Worm (Caenorhabditis elegans): ENCODE data around the gene T02H6.4.

Gene T02H6.4

DNA sequence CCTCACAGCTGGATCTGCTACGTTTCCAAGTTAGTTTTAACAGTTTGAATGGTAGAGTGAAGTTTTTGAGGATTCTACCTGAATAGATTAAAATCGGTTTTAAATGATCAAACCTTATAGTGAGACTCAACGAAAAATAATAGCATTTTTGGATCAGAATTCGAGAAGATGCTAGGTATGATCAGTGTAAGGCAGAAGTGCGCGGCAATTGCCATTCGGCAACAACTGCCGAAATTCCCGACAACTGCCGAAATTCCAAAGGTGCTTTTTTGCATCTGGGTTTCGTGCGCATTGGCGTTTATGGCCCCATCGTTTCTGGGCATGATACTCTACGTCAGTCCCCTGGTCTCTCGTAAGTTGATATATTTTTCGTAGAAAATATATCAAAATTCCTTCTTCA is 6.4 kb upstream of the T02H6.4 start, which contains the start of gene T02H6.6:
T02H6.6 (plus strand) TSS at position 301 of the 400 bp plus-strand sequence.
- TF ChIP-seq him-1 (tag; optimal IDR thresholded peaks at IDR 0.05) (no peak), dao-5 (tag; optimal IDR thresholded peaks at IDR 0.05) (no peak), W03F9.2 (tag; optimal IDR thresholded peaks at IDR 0.05) (no peak)

DNA sequence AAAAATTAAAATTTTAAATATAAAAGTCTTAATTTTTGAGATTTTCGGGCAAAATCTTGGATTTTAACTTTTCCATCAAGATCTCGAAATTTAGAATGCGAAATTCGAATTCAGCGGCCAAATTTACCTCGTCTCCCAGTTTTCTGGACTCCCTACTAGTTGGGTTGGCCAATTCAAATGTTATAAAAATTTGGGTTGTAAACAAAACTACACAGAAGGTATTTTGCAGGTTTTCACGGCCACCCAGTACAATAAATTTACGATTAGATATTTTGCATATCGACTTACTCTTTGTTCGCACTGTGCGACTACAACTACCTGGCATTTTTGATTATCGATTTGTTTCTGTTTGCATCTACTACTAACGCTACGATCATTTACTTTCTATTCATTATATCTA is 5.0 kb upstream of the T02H6.4 start, which contains the start of gene T02H6.5:
T02H6.5 (plus strand) TSS at position 301 of the 400 bp plus-strand sequence.
- no peak for TF ChIP-seq him-1 (tag; optimal IDR thresholded peaks at IDR 0.05)
- TF ChIP-seq dao-5 (tag; optimal IDR thresholded peaks at IDR 0.05) = no peak
- TF ChIP-seq W03F9.2 (tag; optimal IDR thresholded peaks at IDR 0.05) = no peak

DNA sequence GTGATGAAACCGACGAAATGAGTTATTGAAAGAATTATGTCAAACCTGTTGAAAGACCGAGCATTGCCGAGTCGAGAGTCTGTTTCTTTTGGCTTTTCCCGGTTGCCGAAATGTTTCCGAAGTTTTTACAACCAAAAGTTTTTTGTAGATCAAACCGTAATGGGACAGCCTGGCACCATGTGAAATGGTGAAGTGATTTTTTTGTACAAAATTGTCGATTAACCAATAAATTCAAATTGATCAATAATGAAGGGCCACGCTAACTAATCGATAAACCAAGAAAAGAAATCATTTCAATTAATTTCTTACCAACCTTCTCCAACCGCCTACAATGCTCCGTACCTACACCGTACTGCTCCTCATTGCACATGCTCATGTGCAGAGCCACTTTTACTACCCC is 1.7 kb downstream of the T02H6.4 start, which contains the start of gene T02H6.3:
T02H6.3 (plus strand) TSS at position 301 of the 400 bp plus-strand sequence.
- no peak for TF ChIP-seq W03F9.2 (tag; optimal IDR thresholded peaks at IDR 0.05)
- TF ChIP-seq dao-5 (tag; optimal IDR thresholded peaks at IDR 0.05) = no peak
- TF ChIP-seq him-1 (tag; optimal IDR thresholded peaks at IDR 0.05) = no peak

DNA sequence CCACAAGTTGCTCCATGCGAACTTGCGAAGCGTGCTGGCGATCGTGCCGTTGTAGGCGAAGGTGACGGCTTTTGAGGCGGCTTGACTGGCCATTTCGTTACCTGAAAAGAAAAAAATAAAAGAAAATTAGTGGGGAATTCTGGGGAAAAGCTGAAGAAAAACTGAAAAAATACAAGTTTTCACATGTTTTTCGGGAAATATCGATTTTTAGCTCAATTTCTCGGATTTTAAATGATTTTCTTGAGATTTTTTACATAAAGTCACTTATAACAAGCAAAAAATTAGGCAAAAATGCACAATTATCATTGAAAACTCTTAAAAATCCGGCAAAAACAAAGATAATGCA is 11.1 kb downstream of the T02H6.4 start, which contains the start of gene T02H6.11:
T02H6.11 (minus strand) TSS at position 101 of the 346 bp plus-strand sequence.
- no peak for TF ChIP-seq W03F9.2 (tag; optimal IDR thresholded peaks at IDR 0.05)
- no peak for TF ChIP-seq dao-5 (tag; optimal IDR thresholded peaks at IDR 0.05)
- TF ChIP-seq him-1 (tag; optimal IDR thresholded peaks at IDR 0.05) = no peak

DNA sequence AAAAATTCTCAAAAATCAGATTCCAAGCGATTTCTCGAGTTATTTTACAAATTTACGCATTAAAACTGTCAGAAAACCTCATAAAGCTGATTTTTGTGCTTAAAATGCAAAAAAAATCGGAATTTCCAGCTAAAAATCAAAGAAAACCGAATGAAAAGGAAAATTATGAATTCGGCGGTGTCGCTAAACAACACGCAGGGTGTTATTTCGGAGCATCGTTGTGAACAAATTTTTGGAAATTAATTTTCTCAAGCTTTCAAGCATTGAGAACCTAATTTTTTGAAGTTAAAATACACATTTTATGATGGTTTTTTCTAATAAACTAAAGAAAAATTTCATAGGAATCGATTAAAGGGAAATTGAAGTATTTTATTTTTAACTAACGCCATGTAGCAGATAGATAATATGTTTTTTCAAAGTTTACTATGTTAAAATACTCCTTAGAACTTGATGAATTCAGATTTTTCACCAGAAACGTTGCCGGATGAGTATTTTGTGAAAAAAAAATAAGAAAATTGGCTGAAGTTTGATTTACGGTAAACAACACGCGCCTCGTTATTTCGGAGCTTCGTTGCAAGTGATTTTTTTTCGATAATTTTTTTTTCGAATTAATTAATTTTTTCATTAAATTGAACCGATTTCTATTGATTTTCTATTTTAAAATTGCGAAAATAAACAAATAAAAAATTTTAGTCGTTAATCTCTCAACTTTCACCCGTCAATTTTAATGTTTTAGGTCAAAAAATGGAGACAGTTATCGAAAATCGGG is 11.7 kb downstream of the T02H6.4 start, which contains the start of gene thoc-1:
thoc-1 (plus strand) TSS at position 737 of the 769 bp plus-strand sequence.
- TF ChIP-seq W03F9.2 (tag; optimal IDR thresholded peaks at IDR 0.05) (no peak), him-1 (tag; optimal IDR thresholded peaks at IDR 0.05) (no peak), dao-5 (tag; optimal IDR thresholded peaks at IDR 0.05) (no peak)

DNA sequence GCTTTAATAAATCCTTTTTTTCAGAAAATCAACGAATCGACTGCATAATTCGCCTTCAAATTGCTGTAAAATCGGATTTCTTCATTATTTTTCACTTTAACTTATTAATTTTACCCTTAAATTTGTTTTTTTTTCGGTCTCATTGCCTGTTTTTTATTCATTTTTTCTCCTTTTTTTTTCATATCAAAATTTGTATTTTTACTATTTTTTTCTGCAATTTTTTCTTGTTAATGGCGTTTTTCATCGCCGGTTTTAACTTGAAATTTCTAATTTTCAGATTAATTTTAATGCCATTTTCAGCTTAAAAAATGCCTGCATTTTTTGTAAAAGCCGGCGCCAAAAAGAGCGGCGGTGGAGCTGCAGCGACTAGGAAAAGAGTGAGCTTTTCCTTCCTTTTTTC is 19.2 kb downstream of the T02H6.4 start, which contains the start of gene T02H6.1:
T02H6.1 (plus strand) TSS at position 301 of the 400 bp plus-strand sequence.
- TF ChIP-seq him-1 (tag; optimal IDR thresholded peaks at IDR 0.05) = no peak

DNA sequence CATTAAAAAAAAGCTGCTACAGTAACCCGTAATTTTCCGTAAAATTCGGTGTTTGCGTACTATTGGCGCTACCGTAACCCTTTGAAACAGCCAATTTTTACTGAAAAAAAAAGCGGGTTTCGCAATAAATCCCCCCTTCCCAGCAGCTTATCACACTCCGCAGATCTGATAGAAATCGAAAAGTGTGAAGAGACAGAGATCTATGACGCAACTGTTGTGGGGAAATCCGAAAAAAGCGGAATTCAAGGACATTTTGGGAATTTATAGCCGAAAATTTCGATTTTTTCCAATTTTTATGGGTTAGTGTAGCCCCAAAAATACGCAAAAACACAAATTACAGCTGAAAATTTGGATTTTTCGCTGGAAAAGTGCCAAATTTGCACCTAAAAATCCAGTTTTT is 32.1 kb downstream of the T02H6.4 start:
- TF ChIP-seq dao-5 (tag; optimal IDR thresholded peaks at IDR 0.05) = no peak
- no peak for TF ChIP-seq him-1 (tag; optimal IDR thresholded peaks at IDR 0.05)
- no peak for TF ChIP-seq W03F9.2 (tag; optimal IDR thresholded peaks at IDR 0.05)

DNA sequence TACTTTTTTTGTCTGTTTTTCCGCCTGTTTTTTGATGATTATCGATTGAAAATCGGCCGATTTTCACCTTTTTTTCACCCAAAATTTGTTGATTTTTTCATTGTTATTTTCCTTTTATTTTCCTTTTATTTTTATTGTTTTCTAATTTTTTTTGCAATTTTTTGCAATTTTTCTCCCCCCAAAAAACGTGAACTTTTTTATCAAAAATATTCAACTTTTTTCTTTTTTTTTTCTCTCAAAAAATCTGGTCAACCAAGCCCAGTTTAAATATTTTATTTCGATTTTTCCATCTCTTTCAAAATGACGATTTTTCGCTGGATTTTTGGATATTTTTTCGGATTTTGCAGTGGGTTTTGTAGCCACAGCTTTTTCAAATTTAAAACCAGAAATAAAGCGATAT is 33.6 kb downstream of the T02H6.4 start, which contains the start of gene rfip-2:
rfip-2 (plus strand) TSS at position 301 of the 400 bp plus-strand sequence.
- TF ChIP-seq him-1 (tag; optimal IDR thresholded peaks at IDR 0.05) (no peak), dao-5 (tag; optimal IDR thresholded peaks at IDR 0.05) (no peak), W03F9.2 (tag; optimal IDR thresholded peaks at IDR 0.05) (no peak)

DNA sequence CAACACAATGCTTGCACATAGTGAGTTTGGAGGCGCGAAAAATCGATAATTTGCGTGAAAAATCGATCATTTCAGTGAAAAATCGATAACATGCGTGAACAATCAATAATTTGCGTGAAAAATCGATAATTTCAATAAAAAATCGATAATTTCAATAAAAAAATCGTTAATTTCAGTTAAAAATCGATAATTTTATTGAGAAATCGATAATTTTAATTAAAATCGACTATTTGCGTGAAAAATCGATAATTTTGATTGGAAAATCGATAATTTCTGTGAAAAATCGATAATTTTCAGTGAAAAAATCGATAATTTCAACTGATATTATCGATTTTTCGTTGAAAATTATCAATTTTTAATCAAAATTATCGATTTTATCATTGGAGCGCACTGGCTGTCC is 34.2 kb downstream of the T02H6.4 start:
- no peak for TF ChIP-seq dao-5 (tag; optimal IDR thresholded peaks at IDR 0.05)
- no peak for TF ChIP-seq him-1 (tag; optimal IDR thresholded peaks at IDR 0.05)
- TF ChIP-seq W03F9.2 (tag; optimal IDR thresholded peaks at IDR 0.05) = no peak

DNA sequence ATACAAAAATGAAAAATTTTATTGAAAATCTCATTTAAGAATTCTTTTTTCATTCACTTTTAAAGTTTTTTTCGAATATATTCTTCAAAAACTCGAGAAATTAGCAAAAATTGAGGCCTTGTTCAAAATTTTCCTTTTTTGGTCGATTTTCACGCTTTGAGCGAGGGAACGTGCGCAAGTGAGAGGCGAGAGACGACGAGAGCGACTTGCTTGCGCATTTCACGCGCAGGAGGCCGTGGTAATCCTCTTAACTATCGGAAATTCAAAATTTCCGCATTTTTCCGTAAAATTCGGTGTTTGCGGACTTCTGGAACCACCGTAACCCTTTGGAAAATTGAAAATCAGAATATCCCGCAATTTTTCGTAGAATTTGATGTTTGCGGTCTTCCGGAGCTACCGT is 40.1 kb downstream of the T02H6.4 start:
- TF ChIP-seq him-1 (tag; optimal IDR thresholded peaks at IDR 0.05) = no peak
- no peak for TF ChIP-seq W03F9.2 (tag; optimal IDR thresholded peaks at IDR 0.05)
- TF ChIP-seq dao-5 (tag; optimal IDR thresholded peaks at IDR 0.05) = no peak

DNA sequence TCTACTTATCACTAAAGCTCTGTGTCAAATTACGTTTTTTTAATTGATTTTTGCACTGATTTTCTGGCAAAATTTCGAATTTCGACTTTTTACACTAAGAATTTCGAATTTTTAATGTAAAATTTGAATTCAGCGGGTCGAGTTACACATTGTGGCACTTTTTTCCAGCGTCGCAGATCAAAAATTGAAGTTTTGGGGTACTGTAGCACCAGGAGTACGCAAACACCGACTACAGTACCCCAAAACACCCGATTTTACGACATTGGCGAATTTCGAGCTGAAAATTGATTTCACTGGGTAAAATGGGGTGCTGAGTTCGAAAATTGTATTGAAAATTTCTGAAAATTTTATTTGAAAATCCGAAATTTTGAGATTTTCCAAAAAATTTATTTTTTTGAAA is 42.5 kb downstream of the T02H6.4 start:
- TF ChIP-seq dao-5 (tag; optimal IDR thresholded peaks at IDR 0.05) = no peak
- TF ChIP-seq him-1 (tag; optimal IDR thresholded peaks at IDR 0.05) = no peak
- TF ChIP-seq W03F9.2 (tag; optimal IDR thresholded peaks at IDR 0.05) = no peak
